Worm (Caenorhabditis elegans) whole organism, L2 larva: Measurements from ENCODE around the gene rps-4.

Experiments
- F13H6.1 ChIP-seq: sonication (generic microtip); optimal IDR thresholded peaks from 2 replicates; lab custom pipeline; 2016; ENCODE audit warnings: missing genetic modification characterization, missing compliant biosample characterization
- aly-2 ChIP-seq: fragments of 150-350 bp; optimal IDR thresholded peaks from 2 replicates; lab custom pipeline; 2014; ENCODE audit warnings: missing biosample characterization, missing genetic modification characterization

- no peak for TF ChIP-seq aly-2 (tag; lab: Kevin White, UChicago)
- no peak for TF ChIP-seq F13H6.1 (tag; lab: Kevin White, UChicago)
Observed at ce11 chrIV:7067446-7067845, 17.0 kb downstream of the rps-4 start.
